Worm (Caenorhabditis elegans) whole organism, young adult: Measurements from ENCODE around the gene tag-89.

ENCODE experiments used
- B0019.2 ChIP-seq: fragments of 200-800 bp; sonication (Bioruptor generic); conservative IDR thresholded peaks from 2 replicates; pipeline ENCODE4 v1.3.6; 2022; ENCODE audit warnings: missing genetic modification reagents, missing genetic modification characterization, missing compliant biosample characterization
- B0035.1 ChIP-seq: sonication (generic microtip); optimal IDR thresholded peaks from 2 replicates; lab custom pipeline; 2016; ENCODE audit warnings: missing genetic modification characterization, mild to moderate bottlenecking, missing compliant biosample characterization, missing genotype, missing genetic modification reagents
- C17E4.6 ChIP-seq: fragments of 200-800 bp; sonication (Bioruptor generic); IDR thresholded peaks from 2 replicates; pipeline ENCODE4 v1.3.6; 2022; ENCODE audit warnings: missing genetic modification reagents, missing genetic modification characterization, missing compliant biosample characterization
- F10E7.11 ChIP-seq: sonication (generic microtip); optimal IDR thresholded peaks from 2 replicates; lab custom pipeline; 2017; ENCODE audit warnings: mild to moderate bottlenecking, missing genetic modification characterization, moderate library complexity, missing compliant biosample characterization
- F49E8.2 ChIP-seq: sonication (generic microtip); optimal IDR thresholded peaks from 3 replicates; lab custom pipeline; 2017; ENCODE audit warnings: missing genetic modification characterization, mild to moderate bottlenecking, missing compliant biosample characterization, antibody characterized with exemption, moderate library complexity; ENCODE audit not compliant: insufficient read depth
- F55B11.4 ChIP-seq: sonication (generic microtip); optimal IDR thresholded peaks from 2 replicates; lab custom pipeline; 2016; ENCODE audit warnings: missing compliant biosample characterization, missing genetic modification characterization, borderline replicate concordance; ENCODE audit not compliant: insufficient read depth
- F57A8.1 ChIP-seq: fragments of 200-800 bp; sonication (Bioruptor generic); optimal IDR thresholded peaks from 2 replicates; lab custom pipeline; 2018; ENCODE audit warnings: mild to moderate bottlenecking, missing genetic modification characterization, moderate library complexity, missing compliant biosample characterization
- Y53F4B.3 ChIP-seq: fragments of 200-800 bp; sonication (Bioruptor generic); IDR thresholded peaks from 2 replicates; pipeline ENCODE4 v1.3.6; 2022; ENCODE audit warnings: missing genetic modification reagents, missing genetic modification characterization, missing compliant biosample characterization
- ZK185.1 ChIP-seq: sonication (generic microtip); optimal IDR thresholded peaks from 2 replicates; lab custom pipeline; 2016; ENCODE audit warnings: mild to moderate bottlenecking, missing genetic modification characterization, missing compliant biosample characterization; ENCODE audit not compliant: poor library complexity, severe bottlenecking
- atf-7 ChIP-seq: sonication (generic microtip); optimal IDR thresholded peaks from 2 replicates; lab custom pipeline; 2017; ENCODE audit warnings: mild to moderate bottlenecking, missing genetic modification characterization, missing compliant biosample characterization
- athp-1 ChIP-seq: sonication (generic microtip); optimal IDR thresholded peaks from 2 replicates; lab custom pipeline; 2017; ENCODE audit warnings: mild to moderate bottlenecking, missing genetic modification characterization, missing compliant biosample characterization
- attf-5 ChIP-seq: fragments of 200-800 bp; sonication (Bioruptor generic); optimal IDR thresholded peaks from 2 replicates; lab custom pipeline; 2018; ENCODE audit warnings: mild to moderate bottlenecking, missing genetic modification characterization, missing compliant biosample characterization
- cebp-1 ChIP-seq, 2 experiments: fragments of 200-800 bp in 1 of 2; sonication (Bioruptor generic) in 1 of 2; sonication (generic microtip) in 1 of 2; IDR thresholded peaks in 1 of 2; optimal IDR thresholded peaks in 1 of 2; 2 replicates each; pipeline versions ENCODE4 v1.3.6 to Lab custom; 2017 to 2022; ENCODE audit warnings: missing compliant biosample characterization in 2 of 2, missing genetic modification characterization in 2 of 2, mild to moderate bottlenecking in 1 of 2, missing genetic modification reagents in 1 of 2, moderate library complexity in 1 of 2
- ceh-58 ChIP-seq: fragments of 200-800 bp; sonication (Bioruptor generic); IDR thresholded peaks from 2 replicates; pipeline ENCODE4 v1.3.6; 2022; ENCODE audit warnings: missing genetic modification characterization, missing compliant biosample characterization
- dpff-1 ChIP-seq: sonication (generic microtip); optimal IDR thresholded peaks from 2 replicates; lab custom pipeline; 2017; ENCODE audit warnings: mild to moderate bottlenecking, missing genetic modification characterization, missing compliant biosample characterization
- egl-44 ChIP-seq: fragments of 200-800 bp; sonication (Bioruptor generic); IDR thresholded peaks from 2 replicates; pipeline ENCODE4 v1.3.6; 2022; ENCODE audit warnings: missing genetic modification reagents, missing genetic modification characterization, missing compliant biosample characterization
- egrh-3 ChIP-seq: fragments of 200-800 bp; sonication (Bioruptor generic); IDR thresholded peaks from 2 replicates; pipeline ENCODE4 v1.3.6; 2022; ENCODE audit warnings: missing genetic modification reagents, missing genetic modification characterization, missing compliant biosample characterization
- gei-17 ChIP-seq: fragments of 200-800 bp; sonication (Bioruptor generic); optimal IDR thresholded peaks from 2 replicates; lab custom pipeline; 2018; ENCODE audit warnings: mild to moderate bottlenecking, missing genetic modification characterization, missing compliant biosample characterization
- hlh-26 ChIP-seq: fragments of 200-800 bp; sonication (Bioruptor generic); conservative IDR thresholded peaks from 2 replicates; pipeline ENCODE4 v1.3.6; 2022; ENCODE audit warnings: missing genetic modification reagents, missing genetic modification characterization, missing compliant biosample characterization
- hmg-20 ChIP-seq: fragments of 200-800 bp; sonication (Bioruptor generic); IDR thresholded peaks from 2 replicates; pipeline ENCODE4 v1.3.6; 2022; ENCODE audit warnings: missing genetic modification reagents, missing genetic modification characterization, missing compliant biosample characterization
- hsf-1 ChIP-seq: fragments of 200-800 bp; sonication (Bioruptor generic); IDR thresholded peaks from 2 replicates; pipeline ENCODE4 v1.3.6; 2022; ENCODE audit warnings: missing genetic modification reagents, missing genetic modification characterization, missing compliant biosample characterization
- lag-1 ChIP-seq: fragments of 200-800 bp; sonication (Bioruptor generic); IDR thresholded peaks from 2 replicates; pipeline ENCODE4 v1.3.6; 2022; ENCODE audit warnings: missing genetic modification reagents, missing genetic modification characterization, missing compliant biosample characterization
- lin-35 ChIP-seq, 3 experiments: fragments of 150-350 bp in 2 of 3; sonication (generic microtip) in 1 of 3; optimal IDR thresholded peaks; 2 replicates each; lab custom pipeline; 2014 to 2018; ENCODE audit warnings: missing biosample characterization in 3 of 3, missing genetic modification characterization in 3 of 3, missing genetic modification reagents in 3 of 3
- lin-54 ChIP-seq: fragments of 200-800 bp; sonication (Bioruptor generic); optimal IDR thresholded peaks from 2 replicates; lab custom pipeline; 2018; ENCODE audit warnings: mild to moderate bottlenecking, missing genetic modification characterization, missing compliant biosample characterization
- madf-10 ChIP-seq: sonication (generic microtip); optimal IDR thresholded peaks from 2 replicates; lab custom pipeline; 2016; ENCODE audit warnings: mild to moderate bottlenecking, missing genetic modification characterization, missing compliant biosample characterization
- madf-6 ChIP-seq: fragments of 200-800 bp; sonication (Bioruptor generic); IDR thresholded peaks from 2 replicates; pipeline ENCODE4 v1.3.6; 2022; ENCODE audit warnings: missing genetic modification reagents, missing genetic modification characterization, missing compliant biosample characterization
- mel-28 ChIP-seq: sonication (generic microtip); optimal IDR thresholded peaks from 2 replicates; lab custom pipeline; 2016; ENCODE audit warnings: borderline replicate concordance, mild to moderate bottlenecking, missing genetic modification characterization, missing compliant biosample characterization
- nfyb-1 ChIP-seq: fragments of 200-800 bp; sonication (Bioruptor generic); IDR thresholded peaks from 2 replicates; pipeline ENCODE4 v1.3.6; 2022; ENCODE audit warnings: missing genetic modification reagents, missing genetic modification characterization, missing compliant biosample characterization
- pbrm-1 ChIP-seq: fragments of 200-800 bp; sonication (Bioruptor generic); IDR thresholded peaks from 2 replicates; pipeline ENCODE4 v1.3.6; 2022; ENCODE audit warnings: missing genetic modification reagents, missing genetic modification characterization, missing compliant biosample characterization
- pha-4 ChIP-seq: fragments of 150-350 bp; sonication (generic microtip); optimal IDR thresholded peaks from 2 replicates; lab custom pipeline; 2014; ENCODE audit warnings: missing biosample characterization, missing genetic modification reagents, missing genetic modification characterization
- rec-8 ChIP-seq, 2 experiments: sonication (generic microtip); optimal IDR thresholded peaks; 2 replicates each; lab custom pipeline; 2016; ENCODE audit warnings: mild to moderate bottlenecking in 2 of 2, missing genetic modification characterization in 2 of 2, missing genetic modification reagents in 2 of 2, missing genotype in 2 of 2, missing biosample characterization in 1 of 2, missing compliant biosample characterization in 1 of 2, moderate library complexity in 1 of 2
- rpc-1 ChIP-seq, 2 experiments: fragments of 150-350 bp in 1 of 2; sonication (generic microtip) in 1 of 2; optimal IDR thresholded peaks; 2 replicates each; lab custom pipeline; 2014 to 2018; ENCODE audit warnings: missing biosample characterization in 1 of 2, missing genetic modification characterization in 1 of 2, missing genetic modification reagents in 1 of 2, missing genotype in 1 of 2
- sea-2 ChIP-seq: fragments of 200-800 bp; sonication (Bioruptor generic); IDR thresholded peaks from 2 replicates; pipeline ENCODE4 v1.3.6; 2022; ENCODE audit warnings: missing genetic modification characterization, missing compliant biosample characterization
- snpc-1.3 ChIP-seq: sonication (generic microtip); optimal IDR thresholded peaks from 2 replicates; lab custom pipeline; 2017; ENCODE audit warnings: missing genetic modification characterization, mild to moderate bottlenecking, missing compliant biosample characterization, antibody characterized with exemption, moderate library complexity, missing genotype, missing genetic modification reagents; ENCODE audit not compliant: insufficient read depth
- somi-1 ChIP-seq: fragments of 200-800 bp; sonication (Bioruptor generic); optimal IDR thresholded peaks from 2 replicates; lab custom pipeline; 2018; ENCODE audit warnings: mild to moderate bottlenecking, missing genetic modification characterization, missing compliant biosample characterization
- zim-3 ChIP-seq: sonication (generic microtip); optimal IDR thresholded peaks from 2 replicates; lab custom pipeline; 2017; ENCODE audit warnings: mild to moderate bottlenecking, missing genetic modification characterization, moderate library complexity, missing compliant biosample characterization
- ztf-22 ChIP-seq: fragments of 200-800 bp; sonication (Bioruptor generic); optimal IDR thresholded peaks from 2 replicates; lab custom pipeline; 2018; ENCODE audit warnings: mild to moderate bottlenecking, missing genetic modification characterization, moderate library complexity, missing compliant biosample characterization
- ztf-25 ChIP-seq: fragments of 200-800 bp; sonication (Bioruptor generic); IDR thresholded peaks from 2 replicates; pipeline ENCODE4 v1.3.6; 2022; ENCODE audit warnings: missing genetic modification reagents, missing genetic modification characterization, missing compliant biosample characterization
- ztf-28 ChIP-seq: fragments of 200-800 bp; sonication (Bioruptor generic); IDR thresholded peaks from 2 replicates; pipeline ENCODE4 v1.3.6; 2022; ENCODE audit warnings: missing genetic modification reagents, missing genetic modification characterization, missing compliant biosample characterization

tag-89 gene

DNA sequence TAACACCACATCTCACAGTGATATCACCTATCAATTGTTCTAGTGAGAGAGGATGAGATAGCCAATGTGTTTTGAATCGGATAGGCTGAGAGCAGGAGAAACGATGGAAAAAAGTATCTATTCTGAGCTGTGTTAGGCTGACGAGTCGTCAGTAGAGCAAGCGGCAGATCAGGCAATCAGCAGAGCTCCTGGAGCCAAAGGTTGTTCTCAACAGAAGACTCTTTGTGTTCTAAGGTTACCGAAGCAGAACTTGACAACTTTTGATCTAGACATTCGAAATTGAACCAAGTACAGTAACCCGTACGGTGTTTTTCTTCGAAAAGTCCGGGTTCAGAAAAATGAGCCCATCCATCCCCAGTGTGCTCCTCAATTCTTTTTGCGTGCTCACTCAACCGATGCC, 41.6 kb upstream of the tag-89 start:
- TF ChIP-seq F57A8.1 (GFP tag; lab: Kevin White, UChicago) (no peak), nfyb-1 (GFP tag; lab: Robert Waterston, UW) (no peak), hlh-26 (GFP tag; lab: Robert Waterston, UW) (no peak), rpc-1 (optimal IDR thresholded peaks at IDR 0.05; lab: Kevin White, UChicago) (no peak), rpc-1 (tag; optimal IDR thresholded peaks at IDR 0.05; lab: Kevin White, UChicago) (no peak), lin-35 (GFP tag; optimal IDR thresholded peaks at IDR 0.05; lab: Kevin White, UChicago) (no peak), hsf-1 (GFP tag; lab: Robert Waterston, UW) (no peak), attf-5 (no peak), Y53F4B.3 (no peak), gei-17 (GFP tag; lab: Kevin White, UChicago) (no peak), dpff-1 (no peak), mel-28 (tag; lab: Kevin White, UChicago) (no peak), ztf-28 (GFP tag; lab: Robert Waterston, UW) (no peak), pbrm-1 (GFP tag; lab: Robert Waterston, UW) (no peak), somi-1 (GFP tag; lab: Kevin White, UChicago) (no peak), atf-7 (tag; lab: Kevin White, UChicago) (no peak), rec-8 (tag; optimal IDR thresholded peaks at IDR 0.05; lab: Kevin White, UChicago) (no peak), ztf-22 (GFP tag; lab: Kevin White, UChicago) (no peak), cebp-1 (GFP tag; IDR thresholded peaks at IDR 0.05; lab: Robert Waterston, UW) (no peak), cebp-1 (tag; optimal IDR thresholded peaks at IDR 0.05; lab: Kevin White, UChicago) (no peak), C17E4.6 (GFP tag; lab: Robert Waterston, UW) (no peak), F49E8.2 (tag; lab: Kevin White, UChicago) (no peak)

ce11 chrIV:11353946-11354458, 40.3 kb upstream of the tag-89 start, which contains the start of gene T01G1.2:
Gene T01G1.2 (plus strand): TSS chrIV:11354408.
- TF ChIP-seq hmg-20 (GFP tag; lab: Robert Waterston, UW): no peak
- no peak for TF ChIP-seq ceh-58
- no peak for TF ChIP-seq B0035.1
- TF ChIP-seq ztf-28 (GFP tag; lab: Robert Waterston, UW): no peak
- TF ChIP-seq F10E7.11: no peak
- TF ChIP-seq lag-1 (GFP tag; lab: Robert Waterston, UW): no peak
- no peak for TF ChIP-seq pbrm-1 (GFP tag; lab: Robert Waterston, UW)
- no peak for TF ChIP-seq athp-1 (tag; lab: Kevin White, UChicago)
- TF ChIP-seq ztf-25 (GFP tag; lab: Robert Waterston, UW): no peak
- no peak for TF ChIP-seq Y53F4B.3
- no peak for TF ChIP-seq egl-44 (GFP tag; lab: Robert Waterston, UW)
- TF ChIP-seq ztf-22 (GFP tag; lab: Kevin White, UChicago): no peak
- TF ChIP-seq zim-3: no peak
- TF ChIP-seq snpc-1.3: no peak
- TF ChIP-seq ZK185.1 (tag; lab: Kevin White, UChicago): no peak
- no peak for TF ChIP-seq F55B11.4
- TF ChIP-seq sea-2 (GFP tag; lab: Robert Waterston, UW): no peak
- TF ChIP-seq madf-6 (GFP tag; lab: Robert Waterston, UW): no peak
- TF ChIP-seq, all 124 proteins: peak for 0

- TF ChIP-seq pha-4 (no peak), egrh-3 (GFP tag; lab: Robert Waterston, UW) (no peak), lag-1 (GFP tag; lab: Robert Waterston, UW) (no peak), madf-10 (tag; lab: Kevin White, UChicago) (no peak), lin-54 (GFP tag; lab: Kevin White, UChicago) (no peak), B0019.2 (GFP tag; lab: Robert Waterston, UW) (no peak), somi-1 (GFP tag; lab: Kevin White, UChicago) (no peak)
- TF ChIP-seq, all 124 proteins: peak for 0
Observed at ce11 chrIV:11359769-11360168, 34.6 kb upstream of the tag-89 start, which contains the start of gene klp-12. Gene klp-12 (minus strand): TSS chrIV:11359869.
